Fruit fly (Drosophila melanogaster): Measurements from ENCODE around the gene Hira.
A peak's percentile ranks its signal among the peaks of the same experiment; 100 is the strongest.

The Hira gene

DNA sequence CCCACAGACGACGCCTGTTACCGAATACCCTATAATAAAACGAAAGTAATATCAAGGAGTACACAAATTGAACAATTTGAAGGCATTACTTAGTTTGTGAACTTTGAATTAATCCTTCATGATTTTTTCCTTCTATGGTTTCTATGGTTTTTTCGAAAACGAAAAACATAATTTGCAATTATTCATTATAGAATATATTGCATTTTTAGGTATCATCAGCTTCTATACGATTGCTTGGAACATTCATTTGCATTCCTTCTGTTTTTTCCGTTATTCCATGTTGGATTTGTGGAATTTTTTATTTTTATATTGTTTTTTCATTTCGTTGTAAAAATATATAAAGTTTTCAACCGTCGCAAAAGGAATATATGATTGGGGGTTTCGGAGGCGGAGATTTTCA lies 6.5 kb upstream of the Hira start (continued):
- TF ChIP-seq ap (GFP tag; IDR thresholded peaks at IDR 0.05) (no peak), Ets97D (GFP tag; optimal IDR thresholded peaks at IDR 0.05) (no peak), CG30403 (GFP tag; optimal IDR thresholded peaks at IDR 0.05) (no peak), CG14965 (GFP tag; optimal IDR thresholded peaks at IDR 0.05; ENCODE audit: borderline replicate concordance) (no peak), btn (GFP tag; optimal IDR thresholded peaks at IDR 0.05) (no peak), CG7839 (tag; optimal IDR thresholded peaks at IDR 0.05) (no peak), D19A (tag; optimal IDR thresholded peaks at IDR 0.05) (peak; percentile 24), CG6654 (GFP tag; optimal IDR thresholded peaks at IDR 0.05) (no peak), lab (GFP tag; optimal IDR thresholded peaks at IDR 0.05) (peak; percentile 7), CG42726 (GFP tag; IDR thresholded peaks at IDR 0.05; ENCODE audit: partially characterized antibody) (no peak), CG18599 (GFP tag; optimal IDR thresholded peaks at IDR 0.05) (peak; percentile 14), CG8944 (GFP tag; optimal IDR thresholded peaks at IDR 0.05) (no peak), CG2678 (tag; optimal IDR thresholded peaks at IDR 0.05) (peak; percentile 26), grau (tag; optimal IDR thresholded peaks at IDR 0.05) (peak; percentile 8), CG10366 (GFP tag; IDR thresholded peaks at IDR 0.05) (no peak), CG15073 (GFP tag; optimal IDR thresholded peaks at IDR 0.05) (no peak), CG17912 (GFP tag; optimal IDR thresholded peaks at IDR 0.05) (no peak), CG4360 (GFP tag; IDR thresholded peaks at IDR 0.05) (no peak), CG2116 (GFP tag; optimal IDR thresholded peaks at IDR 0.05) (no peak), D19B (GFP tag; optimal IDR thresholded peaks at IDR 0.05) (peak; percentile 56), CG2712 (tag; optimal IDR thresholded peaks at IDR 0.05) (no peak), gem (tag; optimal IDR thresholded peaks at IDR 0.05) (peak; percentile 40), nom (GFP tag; optimal IDR thresholded peaks at IDR 0.05) (no peak), z (GFP tag; IDR thresholded peaks at IDR 0.05) (no peak), sens (GFP tag) (peak; percentile 54), GATAe (GFP tag; conservative IDR thresholded peaks at IDR 0.05) (no peak), Med (GFP tag) (no peak), CG34224 (GFP tag; IDR thresholded peaks at IDR 0.05; ENCODE audit: partially characterized antibody) (no peak), wdn (GFP tag; IDR thresholded peaks at IDR 0.05) (no peak)

DNA sequence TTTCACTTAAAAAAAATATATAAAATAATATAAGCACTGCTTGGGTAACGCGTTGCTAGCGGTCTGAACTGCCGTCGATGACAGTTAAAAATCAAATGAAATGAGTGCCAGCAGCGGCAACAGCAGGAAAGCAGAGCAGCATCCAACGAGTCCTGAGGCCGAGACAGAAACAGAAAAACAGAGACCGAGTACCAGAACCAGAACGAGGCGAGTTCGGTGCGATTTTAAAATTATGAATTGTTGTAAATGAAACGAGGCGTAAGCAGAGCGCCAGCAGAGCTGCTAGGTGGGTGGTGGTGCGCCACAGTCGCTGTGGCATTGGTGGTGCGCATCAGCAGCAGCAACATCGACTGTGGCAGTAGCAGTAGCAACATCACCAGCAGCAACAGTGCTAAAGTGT lies 4.1 kb upstream of the Hira start, which contains the start of gene CG15478:
Gene CG15478 (minus strand): TSS at position 101 of the 400 bp plus-strand sequence.
- no peak for TF ChIP-seq CG16863 (GFP tag; optimal IDR thresholded peaks at IDR 0.05)
- TF ChIP-seq ac (GFP tag; optimal IDR thresholded peaks at IDR 0.05) = no peak
- TF ChIP-seq Oli (tag; optimal IDR thresholded peaks at IDR 0.05) = no peak
- no peak for TF ChIP-seq CG17802 (tag; optimal IDR thresholded peaks at IDR 0.05)
- no peak for TF ChIP-seq zf30C (GFP tag; optimal IDR thresholded peaks at IDR 0.05)
- no peak for TF ChIP-seq CG9437 (GFP tag; optimal IDR thresholded peaks at IDR 0.05)
- no peak for TF ChIP-seq nmo (GFP tag; optimal IDR thresholded peaks at IDR 0.05)
- no peak for TF ChIP-seq CG42726 (GFP tag; IDR thresholded peaks at IDR 0.05; ENCODE audit: partially characterized antibody)
- TF ChIP-seq usp (GFP tag; optimal IDR thresholded peaks at IDR 0.05) = no peak
- no peak for TF ChIP-seq CG3163 (GFP tag; optimal IDR thresholded peaks at IDR 0.05)
- no peak for TF ChIP-seq CG2712 (tag; optimal IDR thresholded peaks at IDR 0.05)
- TF ChIP-seq bowl (GFP tag; IDR thresholded peaks at IDR 0.05) = no peak
- no peak for TF ChIP-seq seq (GFP tag; IDR thresholded peaks at IDR 0.05)
- no peak for TF ChIP-seq bsh (GFP tag; optimal IDR thresholded peaks at IDR 0.05)
- TF ChIP-seq Meics (GFP tag; optimal IDR thresholded peaks at IDR 0.05) = no peak
